Fruit fly (Drosophila melanogaster) whole organism, wandering third instar larva: ENCODE measurements around the gene mtrm.

Experiments
- Abd-B ChIP-seq: fragments of >200 bp; optimal IDR thresholded peaks from 2 replicates; lab custom pipeline; 2017; ENCODE audit warnings: missing biosample characterization, missing genetic modification characterization
- CG9705 ChIP-seq: fragments of 200-800 bp; sonication (Bioruptor generic); optimal IDR thresholded peaks from 2 replicates; lab custom pipeline; 2018; ENCODE audit warnings: missing biosample characterization, mild to moderate bottlenecking, missing genetic modification characterization
- Hr78 ChIP-seq: fragments of >200 bp; optimal IDR thresholded peaks from 2 replicates; lab custom pipeline; 2017; ENCODE audit warnings: missing biosample characterization, missing genetic modification characterization
- Mio ChIP-seq: sonication (Bioruptor generic); optimal IDR thresholded peaks from 2 replicates; lab custom pipeline; 2016; ENCODE audit warnings: missing biosample characterization, missing genetic modification characterization
- br ChIP-seq: fragments of 200-800 bp; sonication (Bioruptor generic); optimal IDR thresholded peaks from 2 replicates; lab custom pipeline; 2016; ENCODE audit warnings: missing biosample characterization, missing genetic modification characterization
- pan ChIP-seq: fragments of >200 bp; optimal IDR thresholded peaks from 2 replicates; lab custom pipeline; 2017
- rgr ChIP-seq: fragments of 200-800 bp; sonication (Bioruptor generic); optimal IDR thresholded peaks from 3 replicates; lab custom pipeline; 2016; ENCODE audit warnings: missing biosample characterization, mild to moderate bottlenecking, missing genetic modification characterization
- usp ChIP-seq: fragments of >200 bp; optimal IDR thresholded peaks from 2 replicates; lab custom pipeline; 2017; ENCODE audit warnings: missing biosample characterization, missing genetic modification characterization

dm6 chr3L:8391240-8391639, 21.6 kb upstream of the mtrm start, which contains the start of gene Jon66Ci:
- TF ChIP-seq Hr78 (GFP tag; lab: Kevin White, UChicago) (no peak), usp (no peak), CG9705 (GFP tag; lab: Kevin White, UChicago) (no peak), pan (lab: Kevin White, UChicago) (no peak), br (GFP tag; lab: Kevin White, UChicago) (no peak), rgr (GFP tag; lab: Kevin White, UChicago) (no peak), Mio (no peak), Abd-B (GFP tag; lab: Kevin White, UChicago) (no peak)
